Worm (Caenorhabditis elegans) whole organism, mixed stage, embryonic: ENCODE measurements around the gene cyl-1.

Source experiments
- bed-3 ChIP-seq: fragments of 200-800 bp; sonication (Bioruptor generic); optimal IDR thresholded peaks from 3 replicates; lab custom pipeline; 2018; ENCODE audit warnings: mild to moderate bottlenecking, missing genetic modification characterization, moderate library complexity, missing compliant biosample characterization
- blmp-1 ChIP-seq: fragments of 150-350 bp; optimal IDR thresholded peaks from 2 replicates; lab custom pipeline; 2014; ENCODE audit warnings: missing biosample characterization, missing genetic modification characterization
- ceh-39 ChIP-seq: fragments of 150-350 bp; optimal IDR thresholded peaks from 2 replicates; lab custom pipeline; 2014; ENCODE audit warnings: missing biosample characterization, missing genetic modification characterization
- ceh-43 ChIP-seq: fragments of 200-800 bp; sonication (Bioruptor generic); optimal IDR thresholded peaks from 2 replicates; lab custom pipeline; 2018; ENCODE audit warnings: mild to moderate bottlenecking, missing genetic modification characterization, moderate library complexity, missing compliant biosample characterization
- ceh-83 ChIP-seq: fragments of 200-800 bp; sonication (Bioruptor generic); optimal IDR thresholded peaks from 2 replicates; lab custom pipeline; 2018; ENCODE audit warnings: mild to moderate bottlenecking, missing genetic modification characterization, missing compliant biosample characterization
- ces-1 ChIP-seq: fragments of 150-350 bp; optimal IDR thresholded peaks from 2 replicates; lab custom pipeline; 2014; ENCODE audit warnings: missing biosample characterization, missing genetic modification reagents, missing genetic modification characterization
- cnd-1 ChIP-seq: fragments of 200-800 bp; sonication (Bioruptor generic); optimal IDR thresholded peaks from 2 replicates; lab custom pipeline; 2018; ENCODE audit warnings: mild to moderate bottlenecking, missing genetic modification characterization, missing compliant biosample characterization
- drap-1 ChIP-seq: fragments of 200-800 bp; sonication (Bioruptor generic); optimal IDR thresholded peaks from 3 replicates; lab custom pipeline; 2018; ENCODE audit warnings: mild to moderate bottlenecking, missing genetic modification characterization, missing compliant biosample characterization
- elt-1 ChIP-seq: sonication (generic microtip); optimal IDR thresholded peaks from 2 replicates; lab custom pipeline; 2017; ENCODE audit warnings: missing genetic modification characterization, mild to moderate bottlenecking, missing compliant biosample characterization, antibody characterized with exemption, moderate library complexity, borderline replicate concordance; ENCODE audit not compliant: insufficient read depth
- elt-3 ChIP-seq: fragments of 150-350 bp; optimal IDR thresholded peaks from 2 replicates; lab custom pipeline; 2014; ENCODE audit warnings: missing biosample characterization, missing genetic modification characterization
- flh-1 ChIP-seq: fragments of 200-800 bp; sonication (Bioruptor generic); optimal IDR thresholded peaks from 2 replicates; lab custom pipeline; 2018; ENCODE audit warnings: mild to moderate bottlenecking, missing genetic modification characterization, moderate library complexity, missing compliant biosample characterization
- ham-2 ChIP-seq: fragments of 200-800 bp; sonication (Bioruptor generic); optimal IDR thresholded peaks from 2 replicates; lab custom pipeline; 2018; ENCODE audit warnings: mild to moderate bottlenecking, missing genetic modification characterization, missing compliant biosample characterization
- hlh-1 ChIP-seq: fragments of 150-350 bp; optimal IDR thresholded peaks from 2 replicates; lab custom pipeline; 2014; ENCODE audit warnings: missing biosample characterization, missing genetic modification reagents, missing genetic modification characterization
- lin-13 ChIP-seq: fragments of 150-350 bp; optimal IDR thresholded peaks from 2 replicates; lab custom pipeline; 2014; ENCODE audit warnings: missing biosample characterization, missing genetic modification characterization
- lin-32 ChIP-seq: fragments of 200-800 bp; sonication (Bioruptor generic); optimal IDR thresholded peaks from 2 replicates; lab custom pipeline; 2018; ENCODE audit warnings: mild to moderate bottlenecking, missing genetic modification characterization, missing compliant biosample characterization
- lsy-2 ChIP-seq: fragments of 150-350 bp; optimal IDR thresholded peaks from 2 replicates; lab custom pipeline; 2014; ENCODE audit warnings: missing biosample characterization, missing genetic modification characterization
- mab-5 ChIP-seq: fragments of 150-350 bp; optimal IDR thresholded peaks from 2 replicates; lab custom pipeline; 2014; ENCODE audit warnings: missing biosample characterization, missing genetic modification characterization
- mep-1 ChIP-seq: fragments of 150-350 bp; optimal IDR thresholded peaks from 2 replicates; lab custom pipeline; 2017; ENCODE audit warnings: missing biosample characterization, missing genetic modification reagents, missing genetic modification characterization, inconsistent platforms
- mls-2 ChIP-seq: sonication (generic microtip); optimal IDR thresholded peaks from 2 replicates; lab custom pipeline; 2016; ENCODE audit warnings: mild to moderate bottlenecking, missing genetic modification characterization, moderate library complexity, missing compliant biosample characterization
- nhr-12 ChIP-seq: fragments of 150-350 bp; optimal IDR thresholded peaks from 2 replicates; lab custom pipeline; 2014; ENCODE audit warnings: missing biosample characterization, missing genetic modification characterization
- nhr-2 ChIP-seq: fragments of 150-350 bp; optimal IDR thresholded peaks from 2 replicates; lab custom pipeline; 2014; ENCODE audit warnings: missing biosample characterization, missing genetic modification characterization
- nhr-237 ChIP-seq: fragments of 150-350 bp; optimal IDR thresholded peaks from 2 replicates; lab custom pipeline; 2014; ENCODE audit warnings: missing biosample characterization, missing genetic modification characterization
- pha-4 ChIP-seq: fragments of 150-350 bp; optimal IDR thresholded peaks from 2 replicates; lab custom pipeline; 2018; ENCODE audit warnings: missing biosample characterization, missing genetic modification reagents, missing genetic modification characterization
- sem-2 ChIP-seq: fragments of 200-800 bp; sonication (Bioruptor generic); optimal IDR thresholded peaks from 2 replicates; lab custom pipeline; 2018; ENCODE audit warnings: mild to moderate bottlenecking, missing genetic modification characterization, missing compliant biosample characterization
- snpc-4 ChIP-seq: fragments of 150-350 bp; optimal IDR thresholded peaks from 2 replicates; lab custom pipeline; 2014; ENCODE audit warnings: missing biosample characterization, missing genetic modification characterization
- sptf-1 ChIP-seq: sonication (generic microtip); optimal IDR thresholded peaks from 2 replicates; lab custom pipeline; 2017; ENCODE audit warnings: mild to moderate bottlenecking, missing genetic modification characterization, moderate library complexity, missing compliant biosample characterization
- tbx-8 ChIP-seq: fragments of 200-800 bp; sonication (Bioruptor generic); optimal IDR thresholded peaks from 2 replicates; lab custom pipeline; 2018; ENCODE audit warnings: mild to moderate bottlenecking, missing genetic modification characterization, moderate library complexity, missing compliant biosample characterization
- unc-120 ChIP-seq: sonication (generic microtip); optimal IDR thresholded peaks from 2 replicates; lab custom pipeline; 2017; ENCODE audit warnings: missing genetic modification characterization, missing compliant biosample characterization; ENCODE audit not compliant: poor library complexity, severe bottlenecking
- unc-39 ChIP-seq: fragments of 150-350 bp; optimal IDR thresholded peaks from 2 replicates; lab custom pipeline; 2014; ENCODE audit warnings: missing biosample characterization, missing genetic modification characterization
- unc-62 ChIP-seq: fragments of 150-350 bp; optimal IDR thresholded peaks from 2 replicates; lab custom pipeline; 2014; ENCODE audit warnings: missing biosample characterization, missing genetic modification reagents, missing genetic modification characterization
- zip-8 ChIP-seq: fragments of 150-350 bp; optimal IDR thresholded peaks from 2 replicates; lab custom pipeline; 2014; ENCODE audit warnings: missing biosample characterization, missing genetic modification characterization
- ztf-11 ChIP-seq: fragments of 150-350 bp; optimal IDR thresholded peaks from 2 replicates; lab custom pipeline; 2014; ENCODE audit warnings: missing biosample characterization, missing genetic modification characterization

Gene cyl-1

DNA sequence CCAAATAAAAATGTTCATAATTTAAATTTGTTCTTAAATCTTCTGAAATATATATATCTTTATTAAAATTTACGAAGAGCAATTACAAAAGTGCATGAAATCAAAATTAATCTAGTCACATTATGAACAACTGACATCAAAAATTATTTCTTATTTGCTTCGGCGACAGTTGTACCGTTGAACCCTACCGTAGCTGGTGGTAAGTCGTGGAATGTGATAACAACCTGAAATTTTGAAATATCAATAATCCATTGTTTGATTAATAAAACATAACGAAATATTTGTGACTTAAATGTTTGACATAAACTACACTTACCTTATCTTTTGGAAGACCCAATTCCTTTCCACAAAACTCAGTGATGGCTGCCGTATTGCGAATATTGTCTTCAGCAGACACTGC lies 16.8 kb downstream of the cyl-1 start:
- no peak for TF ChIP-seq elt-1 (tag; lab: Kevin White, UChicago)
- TF ChIP-seq sem-2 (GFP tag; lab: Kevin White, UChicago): no peak
- TF ChIP-seq tbx-8 (GFP tag; lab: Kevin White, UChicago): no peak
- no peak for TF ChIP-seq mls-2 (tag; lab: Kevin White, UChicago)
- TF ChIP-seq hlh-1 (tag; lab: Kevin White, UChicago): no peak
- TF ChIP-seq bed-3 (GFP tag; lab: Kevin White, UChicago): no peak
- no peak for TF ChIP-seq nhr-237 (tag; lab: Kevin White, UChicago)
- TF ChIP-seq lsy-2 (tag; lab: Kevin White, UChicago): no peak
- no peak for TF ChIP-seq elt-3
- TF ChIP-seq zip-8: no peak
- TF ChIP-seq ceh-39 (tag; lab: Kevin White, UChicago): no peak
- no peak for TF ChIP-seq unc-39
- TF ChIP-seq flh-1 (GFP tag; lab: Kevin White, UChicago): no peak
- no peak for TF ChIP-seq sptf-1

DNA sequence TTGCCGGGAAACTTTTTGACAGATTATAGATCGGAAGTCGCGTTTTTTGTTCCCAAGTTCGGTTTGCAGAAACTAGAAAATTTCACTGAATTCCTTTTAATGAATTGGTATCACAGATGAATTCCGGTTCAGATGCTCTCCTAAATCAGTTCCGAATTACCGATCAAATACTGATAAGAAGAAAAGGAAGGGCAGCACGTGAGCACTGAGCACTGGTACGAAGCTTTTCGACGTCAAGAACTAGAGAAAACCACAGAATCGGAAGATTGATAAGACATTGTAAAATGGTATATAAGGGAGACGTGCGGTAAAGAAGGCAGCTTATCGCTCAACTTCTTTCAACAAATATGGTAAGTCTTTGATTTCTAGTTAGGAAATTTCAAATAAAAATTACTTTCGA lies 18.3 kb downstream of the cyl-1 start, which contains the start of gene cpr-1:
Gene cpr-1, plus strand, starts transcription at position 319 of the 400 bp plus-strand sequence.
- TF ChIP-seq unc-62 (GFP tag; lab: Kevin White, UChicago): no peak
- TF ChIP-seq mab-5: no peak
- no peak for TF ChIP-seq lin-13 (tag; lab: Kevin White, UChicago)
- no peak for TF ChIP-seq lin-32 (GFP tag; lab: Kevin White, UChicago)
- TF ChIP-seq tbx-8 (GFP tag; lab: Kevin White, UChicago): no peak
- no peak for TF ChIP-seq ceh-39 (tag; lab: Kevin White, UChicago)
- TF ChIP-seq pha-4 (tag; lab: Kevin White, UChicago): no peak
- no peak for TF ChIP-seq bed-3 (GFP tag; lab: Kevin White, UChicago)

DNA sequence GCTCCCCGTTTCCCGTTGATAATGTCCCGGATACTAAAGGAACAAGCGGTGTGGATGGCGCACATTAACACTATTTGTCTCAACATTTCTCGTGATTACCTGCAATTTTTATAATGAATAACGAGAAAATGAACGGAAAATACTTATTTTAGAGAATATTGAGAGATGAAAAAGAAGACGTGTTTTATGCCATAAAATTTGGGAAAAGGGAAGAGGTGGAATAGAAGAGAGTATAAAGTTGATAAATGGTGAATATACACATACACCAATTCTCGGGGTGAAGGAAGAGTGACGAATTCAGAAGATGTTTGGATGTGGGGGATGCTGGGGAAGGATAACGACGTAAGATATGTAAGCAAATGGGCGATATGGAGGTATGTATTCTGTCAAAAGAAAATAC lies 28.8 kb downstream of the cyl-1 start, which contains the start of gene F58H1.7:
Gene F58H1.7, minus strand, starts transcription at position 101 of the 400 bp plus-strand sequence.
- TF ChIP-seq drap-1 (GFP tag; lab: Kevin White, UChicago) (no peak), ham-2 (no peak), nhr-12 (tag; lab: Kevin White, UChicago) (no peak), mab-5 (no peak), unc-62 (GFP tag; lab: Kevin White, UChicago) (no peak), tbx-8 (GFP tag; lab: Kevin White, UChicago) (no peak), hlh-1 (tag; lab: Kevin White, UChicago) (no peak), ces-1 (GFP tag; lab: Kevin White, UChicago) (no peak), unc-39 (no peak), ceh-83 (GFP tag; lab: Kevin White, UChicago) (no peak), ceh-39 (tag; lab: Kevin White, UChicago) (no peak), sptf-1 (no peak), bed-3 (GFP tag; lab: Kevin White, UChicago) (no peak), lsy-2 (tag; lab: Kevin White, UChicago) (no peak)

DNA sequence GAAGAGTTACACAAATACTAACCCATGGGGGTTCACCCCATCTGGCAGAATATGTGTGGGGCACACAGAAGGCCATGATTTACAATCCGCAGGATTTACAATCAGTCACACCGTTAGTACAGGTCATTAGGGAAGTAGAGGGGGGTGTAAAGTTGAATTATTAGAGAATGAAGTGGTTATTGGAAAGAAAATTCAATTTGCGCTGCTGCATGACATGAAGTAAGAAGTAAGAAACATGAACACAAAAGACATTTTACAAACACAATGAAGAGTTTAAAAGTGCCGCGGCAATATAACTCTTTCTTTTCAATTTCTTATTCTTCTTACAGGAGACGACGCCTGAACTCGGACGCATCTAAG lies 32.7 kb downstream of the cyl-1 start:
- TF ChIP-seq sptf-1 (peak; percentile 19), unc-62 (GFP tag; lab: Kevin White, UChicago) (peak; percentile 36), unc-39 (no peak), ceh-43 (GFP tag; lab: Kevin White, UChicago) (no peak), blmp-1 (no peak), tbx-8 (GFP tag; lab: Kevin White, UChicago) (no peak), ham-2 (no peak), nhr-2 (tag; lab: Kevin White, UChicago) (peak; percentile 84), cnd-1 (tag; lab: Kevin White, UChicago) (peak; percentile 48), ces-1 (GFP tag; lab: Kevin White, UChicago) (peak; percentile 59)

DNA sequence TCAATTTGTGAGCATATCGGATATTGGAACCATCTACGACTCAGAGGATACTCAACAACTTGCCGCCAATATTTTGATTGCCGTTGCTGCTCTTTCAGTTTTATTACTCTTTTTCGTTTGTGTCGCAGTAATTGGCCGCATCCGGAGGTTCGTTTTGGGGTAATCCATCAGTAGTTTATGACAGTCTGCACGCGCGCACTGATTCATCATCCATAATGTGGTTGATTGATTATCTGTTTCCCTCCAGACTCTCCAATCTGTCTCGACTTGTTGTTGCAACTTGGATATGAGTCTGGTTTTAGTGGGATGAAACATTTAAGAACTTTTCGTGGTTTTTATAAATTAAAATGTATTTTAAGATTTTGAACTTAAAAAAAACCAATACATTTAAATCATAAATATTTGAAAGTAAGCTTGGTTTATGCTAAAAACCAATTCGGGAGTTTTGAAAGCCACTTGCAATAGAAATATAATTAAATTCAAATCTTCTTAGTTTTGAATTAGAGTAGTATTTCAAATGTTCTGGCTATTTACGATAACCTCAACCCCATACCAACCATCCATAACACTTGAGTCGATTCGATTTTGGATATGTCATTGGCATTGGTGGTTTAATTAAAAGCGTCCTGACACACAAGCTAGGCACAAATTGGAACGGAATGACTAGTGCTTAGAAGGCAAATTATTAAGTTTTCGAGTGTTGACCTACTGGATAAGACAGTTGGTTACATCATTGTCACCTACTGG lies 33.3 kb downstream of the cyl-1 start:
- TF ChIP-seq unc-62 (GFP tag; lab: Kevin White, UChicago) (peak; percentile 62), lin-32 (GFP tag; lab: Kevin White, UChicago) (no peak), drap-1 (GFP tag; lab: Kevin White, UChicago) (no peak), unc-39 (no peak), zip-8 (no peak), mep-1 (tag; lab: Kevin White, UChicago) (no peak), mls-2 (tag; lab: Kevin White, UChicago) (no peak), sem-2 (GFP tag; lab: Kevin White, UChicago) (no peak), lin-13 (tag; lab: Kevin White, UChicago) (no peak), hlh-1 (tag; lab: Kevin White, UChicago) (no peak), elt-3 (no peak), blmp-1 (no peak), ztf-11 (tag; lab: Kevin White, UChicago) (no peak), flh-1 (GFP tag; lab: Kevin White, UChicago) (no peak), snpc-4 (tag; lab: Kevin White, UChicago) (no peak), ces-1 (GFP tag; lab: Kevin White, UChicago) (peak; percentile 63), unc-120 (no peak)
